Fruit fly (Drosophila melanogaster) whole organism, prepupa: ENCODE data around the gene Nup154.

Experiments
- Blimp-1 ChIP-seq: fragments of 200-800 bp; sonication (Bioruptor generic); optimal IDR thresholded peaks from 3 replicates; lab custom pipeline; 2017; ENCODE audit warnings: missing biosample characterization, missing genetic modification characterization, mild to moderate bottlenecking, moderate library complexity, missing genetic modification reagents
- CG10631 ChIP-seq: fragments of 200-800 bp; sonication (Bioruptor generic); optimal IDR thresholded peaks from 2 replicates; lab custom pipeline; 2016; ENCODE audit warnings: missing biosample characterization, missing genetic modification characterization
- CG11294 ChIP-seq: fragments of 200-800 bp; sonication (Bioruptor generic); IDR thresholded peaks from 2 replicates; pipeline ENCODE4 v1.3.6; 2022; ENCODE audit warnings: missing biosample characterization, missing genetic modification characterization
- CG11762 ChIP-seq: fragments of 200-800 bp; sonication (Bioruptor generic); optimal IDR thresholded peaks from 3 replicates; lab custom pipeline; 2016; ENCODE audit warnings: missing biosample characterization, missing genetic modification characterization; ENCODE audit not compliant: insufficient read depth
- CG11902 ChIP-seq: fragments of 200-800 bp; sonication (Bioruptor generic); optimal IDR thresholded peaks from 3 replicates; lab custom pipeline; 2016; ENCODE audit warnings: missing biosample characterization, missing genetic modification characterization
- CG15336 ChIP-seq: fragments of 200-800 bp; sonication (Bioruptor generic); IDR thresholded peaks from 2 replicates; pipeline ENCODE4 v1.3.6; 2022; ENCODE audit warnings: missing biosample characterization, missing genetic modification characterization
- CG16779 ChIP-seq: fragments of 200-800 bp; sonication (Bioruptor generic); optimal IDR thresholded peaks from 3 replicates; lab custom pipeline; 2017; ENCODE audit warnings: missing biosample characterization, mild to moderate bottlenecking, missing genetic modification characterization
- CG3032 ChIP-seq: fragments of 200-800 bp; optimal IDR thresholded peaks from 2 replicates; lab custom pipeline; 2019; ENCODE audit warnings: missing biosample characterization, mild to moderate bottlenecking, missing genetic modification characterization, moderate library complexity
- CG31627 ChIP-seq: fragments of 200-800 bp; sonication (Bioruptor generic); optimal IDR thresholded peaks from 3 replicates; lab custom pipeline; 2016; ENCODE audit warnings: missing biosample characterization, missing genetic modification characterization
- CG34406 ChIP-seq: fragments of 200-800 bp; sonication (Bioruptor generic); optimal IDR thresholded peaks from 3 replicates; lab custom pipeline; 2016; ENCODE audit warnings: missing biosample characterization, missing genetic modification characterization
- CG3919 ChIP-seq: fragments of 200-800 bp; sonication (Bioruptor generic); optimal IDR thresholded peaks from 3 replicates; lab custom pipeline; 2016; ENCODE audit warnings: missing biosample characterization, missing genetic modification characterization
- CG6792 ChIP-seq: fragments of 200-800 bp; sonication (Bioruptor generic); optimal IDR thresholded peaks from 3 replicates; lab custom pipeline; 2016; ENCODE audit warnings: missing biosample characterization, missing genetic modification characterization
- CG6854 ChIP-seq: fragments of 200-800 bp; sonication (Bioruptor generic); optimal IDR thresholded peaks from 2 replicates; lab custom pipeline; 2017; ENCODE audit warnings: missing biosample characterization, mild to moderate bottlenecking, missing genetic modification characterization
- CG7368 ChIP-seq: fragments of 200-800 bp; sonication (Bioruptor generic); optimal IDR thresholded peaks from 3 replicates; lab custom pipeline; 2016; ENCODE audit warnings: missing biosample characterization, missing genetic modification characterization
- CG8119 ChIP-seq: fragments of 200-800 bp; sonication (Bioruptor generic); IDR thresholded peaks from 3 replicates; pipeline ENCODE4 v1.3.6; 2022; ENCODE audit warnings: missing biosample characterization, missing genetic modification characterization
- CG8319 ChIP-seq: fragments of 200-800 bp; sonication (Bioruptor generic); optimal IDR thresholded peaks from 3 replicates; lab custom pipeline; 2016; ENCODE audit warnings: missing biosample characterization, missing genetic modification characterization
- CG8632 ChIP-seq: fragments of 200-800 bp; sonication (Bioruptor generic); optimal IDR thresholded peaks from 3 replicates; lab custom pipeline; 2016; ENCODE audit warnings: missing biosample characterization, missing genetic modification characterization
- CG9139 ChIP-seq: fragments of 200-800 bp; sonication (Bioruptor generic); optimal IDR thresholded peaks from 3 replicates; lab custom pipeline; 2017; ENCODE audit warnings: missing biosample characterization, mild to moderate bottlenecking, missing genetic modification characterization
- Eip78C ChIP-seq: fragments of 200-800 bp; sonication (Bioruptor generic); peaks from one replicate; lab custom pipeline; 2016; ENCODE audit warnings: missing biosample characterization, missing genetic modification characterization
- Eip93F ChIP-seq: fragments of 200-800 bp; sonication (Bioruptor generic); optimal IDR thresholded peaks from 2 replicates; lab custom pipeline; 2016; ENCODE audit warnings: missing biosample characterization, mild to moderate bottlenecking, missing genetic modification characterization
- Ets96B ChIP-seq: fragments of 200-800 bp; optimal IDR thresholded peaks from 2 replicates; lab custom pipeline; 2019; ENCODE audit warnings: missing biosample characterization, mild to moderate bottlenecking, missing genetic modification characterization, moderate library complexity
- Hr38 ChIP-seq: sonication (Bioruptor generic); optimal IDR thresholded peaks from 2 replicates; lab custom pipeline; 2016; ENCODE audit warnings: missing biosample characterization, missing genetic modification characterization
- Lpt ChIP-seq: fragments of 200-800 bp; sonication (Bioruptor generic); optimal IDR thresholded peaks from 3 replicates; lab custom pipeline; 2016; ENCODE audit warnings: missing biosample characterization, missing genetic modification characterization
- Met ChIP-seq: fragments of 200-800 bp; sonication (Bioruptor generic); optimal IDR thresholded peaks from 3 replicates; lab custom pipeline; 2016; ENCODE audit warnings: missing biosample characterization, missing genetic modification characterization
- OdsH ChIP-seq: fragments of 200-800 bp; sonication (Bioruptor generic); optimal IDR thresholded peaks from 3 replicates; lab custom pipeline; 2016; ENCODE audit warnings: missing biosample characterization, missing genetic modification characterization
- Smox ChIP-seq: fragments of 200-800 bp; sonication (Bioruptor generic); optimal IDR thresholded peaks from 3 replicates; lab custom pipeline; 2016; ENCODE audit warnings: missing biosample characterization, missing genetic modification characterization
- Sox102F ChIP-seq: fragments of 200-800 bp; sonication (Bioruptor generic); optimal IDR thresholded peaks from 2 replicates; lab custom pipeline; 2016; ENCODE audit warnings: missing biosample characterization, mild to moderate bottlenecking, missing genetic modification characterization
- Sox14 ChIP-seq: fragments of 200-800 bp; sonication (Bioruptor generic); optimal IDR thresholded peaks from 3 replicates; lab custom pipeline; 2016; ENCODE audit warnings: missing biosample characterization, missing genetic modification characterization
- achi ChIP-seq: fragments of 200-800 bp; sonication (Bioruptor generic); optimal IDR thresholded peaks from 3 replicates; lab custom pipeline; 2016; ENCODE audit warnings: missing biosample characterization, missing genetic modification characterization
- acj6 ChIP-seq: fragments of 200-800 bp; sonication (Bioruptor generic); optimal IDR thresholded peaks from 3 replicates; lab custom pipeline; 2016; ENCODE audit warnings: missing biosample characterization, missing genetic modification characterization
- cyc ChIP-seq: fragments of 200-800 bp; sonication (Bioruptor generic); optimal IDR thresholded peaks from 3 replicates; lab custom pipeline; 2016; ENCODE audit warnings: missing biosample characterization, missing genetic modification characterization
- dac ChIP-seq: fragments of 200-800 bp; sonication (Bioruptor generic); optimal IDR thresholded peaks from 2 replicates; lab custom pipeline; 2017; ENCODE audit warnings: missing biosample characterization, mild to moderate bottlenecking, missing genetic modification characterization
- eg ChIP-seq: fragments of 200-800 bp; sonication (Bioruptor generic); IDR thresholded peaks from 3 replicates; pipeline ENCODE4 v1.3.6; 2022; ENCODE audit warnings: missing biosample characterization, missing genetic modification characterization
- esn ChIP-seq: fragments of 200-800 bp; sonication (Bioruptor generic); optimal IDR thresholded peaks from 2 replicates; lab custom pipeline; 2016; ENCODE audit warnings: missing biosample characterization, mild to moderate bottlenecking, missing genetic modification characterization, moderate library complexity
- fd59A ChIP-seq: fragments of 200-800 bp; sonication (Bioruptor generic); optimal IDR thresholded peaks from 2 replicates; lab custom pipeline; 2017; ENCODE audit warnings: missing biosample characterization, mild to moderate bottlenecking, missing genetic modification characterization, missing genetic modification reagents
- fd85E ChIP-seq: fragments of 200-800 bp; sonication (Bioruptor generic); optimal IDR thresholded peaks from 3 replicates; lab custom pipeline; 2016; ENCODE audit warnings: missing biosample characterization, missing genetic modification characterization
- fkh ChIP-seq: fragments of 200-800 bp; sonication (Bioruptor generic); optimal IDR thresholded peaks from 3 replicates; lab custom pipeline; 2017; ENCODE audit warnings: missing biosample characterization, mild to moderate bottlenecking, missing genetic modification characterization, moderate library complexity
- lz ChIP-seq: fragments of 200-800 bp; sonication (Bioruptor generic); optimal IDR thresholded peaks from 3 replicates; lab custom pipeline; 2016; ENCODE audit warnings: missing biosample characterization, missing genetic modification characterization
- pdm3 ChIP-seq: fragments of 200-800 bp; sonication (Bioruptor generic); optimal IDR thresholded peaks from 3 replicates; lab custom pipeline; 2016; ENCODE audit warnings: missing biosample characterization, missing genetic modification characterization
- salr ChIP-seq, 2 experiments: fragments of 200-800 bp; sonication (Bioruptor generic); optimal IDR thresholded peaks; 3 replicates each; lab custom pipeline; 2016 to 2018; ENCODE audit warnings: missing biosample characterization in 2 of 2, missing genetic modification characterization in 2 of 2, mild to moderate bottlenecking in 1 of 2
- spab ChIP-seq: fragments of 200-800 bp; sonication (Bioruptor generic); optimal IDR thresholded peaks from 2 replicates; lab custom pipeline; 2017; ENCODE audit warnings: missing biosample characterization, mild to moderate bottlenecking, missing genetic modification characterization, missing genetic modification reagents
- topi ChIP-seq: fragments of 200-800 bp; sonication (Bioruptor generic); optimal IDR thresholded peaks from 3 replicates; lab custom pipeline; 2016; ENCODE audit warnings: missing biosample characterization, missing genetic modification characterization
- vri ChIP-seq: fragments of 200-800 bp; sonication (Bioruptor generic); optimal IDR thresholded peaks from 3 replicates; lab custom pipeline; 2016; ENCODE audit warnings: missing biosample characterization, mild to moderate bottlenecking, missing genetic modification characterization

Gene Nup154

dm6 chr2L:11001376-11002122 lies 3.1 kb upstream of the Nup154 start, which contains the start of the genes aub and lectin-33A:
aub (minus strand) TSS chr2L:11001476.
lectin-33A (plus strand) TSS chr2L:11002072.
- TF ChIP-seq CG16779 (tag; lab: Kevin White, UChicago) (no peak), CG3032 (no peak), Smox (no peak), CG9139 (no peak), CG8632 (no peak), CG15336 (no peak), salr (GFP tag; optimal IDR thresholded peaks at IDR 0.05; lab: Kevin White, UChicago) (no peak), Blimp-1 (GFP tag; lab: Kevin White, UChicago) (no peak), fd85E (GFP tag; lab: Kevin White, UChicago) (no peak), CG8319 (GFP tag; lab: Kevin White, UChicago) (no peak), spab (GFP tag; lab: Kevin White, UChicago) (no peak), pdm3 (GFP tag; lab: Kevin White, UChicago) (no peak), CG31627 (GFP tag; lab: Kevin White, UChicago) (no peak)
- TF ChIP-seq, all 60 proteins: peak for 0

dm6 chr2L:11003925-11004673 lies 521 bp upstream of the Nup154 start, which contains the start of gene RpL9:
RpL9 (minus strand) TSS chr2L:11004189.
- peak; percentile 29 for TF ChIP-seq CG11762 (GFP tag; lab: Kevin White, UChicago)
- no peak for TF ChIP-seq CG11294 (GFP tag; lab: Robert Waterston, UW)
- peak; percentile 60 for TF ChIP-seq OdsH
- TF ChIP-seq CG8632 = peak; percentile 71
- peak; percentile 95 for TF ChIP-seq CG6854 (GFP tag; lab: Kevin White, UChicago)
- peak; percentile 71 for TF ChIP-seq lz
- TF ChIP-seq achi (GFP tag; lab: Kevin White, UChicago) = no peak
- TF ChIP-seq fd85E (GFP tag; lab: Kevin White, UChicago) = peak; percentile 17
- peak; percentile 77 for TF ChIP-seq Met
- peak; percentile 35 for TF ChIP-seq CG3032
- TF ChIP-seq Eip78C (GFP tag; lab: Kevin White, UChicago) = peak; percentile 92
- peak; percentile 44 for TF ChIP-seq CG8319 (GFP tag; lab: Kevin White, UChicago)
- TF ChIP-seq Blimp-1 (GFP tag; lab: Kevin White, UChicago) = peak; percentile 34
- peak; percentile 44 for TF ChIP-seq cyc (GFP tag; lab: Kevin White, UChicago)
- peak; percentile 39 for TF ChIP-seq fd59A
- TF ChIP-seq esn (GFP tag; lab: Kevin White, UChicago) = peak; percentile 72
- TF ChIP-seq CG31627 (GFP tag; lab: Kevin White, UChicago) = peak; percentile 34
- no peak for TF ChIP-seq Hr38
- no peak for TF ChIP-seq salr (GFP tag; optimal IDR thresholded peaks at IDR 0.05; lab: Kevin White, UChicago)
- TF ChIP-seq Sox102F = peak; percentile 75
- peak; percentile 59 for TF ChIP-seq acj6 (GFP tag; lab: Kevin White, UChicago)
- no peak for TF ChIP-seq fkh (GFP tag; lab: Kevin White, UChicago)
- no peak for TF ChIP-seq dac (GFP tag; lab: Kevin White, UChicago)
- TF ChIP-seq pdm3 (GFP tag; lab: Kevin White, UChicago) = no peak
- TF ChIP-seq topi (GFP tag; lab: Kevin White, UChicago) = peak; percentile 71
- TF ChIP-seq spab (GFP tag; lab: Kevin White, UChicago) = no peak
- TF ChIP-seq CG7368 (GFP tag; lab: Kevin White, UChicago) = peak; percentile 63
- peak; percentile 54 for TF ChIP-seq CG6792

DNA sequence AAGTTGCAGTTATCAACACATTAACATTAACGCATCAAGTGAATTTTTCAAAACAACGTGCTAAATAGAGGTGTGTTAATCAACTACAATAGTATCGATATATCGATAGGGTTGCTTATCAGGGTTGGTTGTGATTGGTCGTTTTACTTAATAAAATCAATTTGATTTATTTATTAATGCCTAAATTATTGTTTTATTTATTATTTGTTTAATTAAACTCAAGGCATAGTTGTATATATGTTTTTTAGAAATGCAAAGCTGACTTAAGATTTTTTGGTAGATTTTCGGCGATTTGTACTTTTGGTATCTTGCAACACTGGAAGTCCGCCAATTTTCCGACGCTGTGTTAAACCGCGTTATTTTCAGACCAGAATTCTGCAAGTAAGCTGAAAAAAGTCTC lies 6.4 kb downstream of the Nup154 start, which contains the start of the genes Art8 and dUTPase:
Gene Art8 (minus strand): TSS at position 88 of the 400 bp plus-strand sequence.
Gene dUTPase (plus strand): TSS at position 314 of the 400 bp plus-strand sequence.
- TF ChIP-seq achi (GFP tag; lab: Kevin White, UChicago) = peak; percentile 60
- no peak for TF ChIP-seq Blimp-1 (GFP tag; lab: Kevin White, UChicago)
- TF ChIP-seq lz = peak; percentile 58
- TF ChIP-seq topi (GFP tag; lab: Kevin White, UChicago) = peak; percentile 46
- peak; percentile 51 for TF ChIP-seq CG6792
- TF ChIP-seq cyc (GFP tag; lab: Kevin White, UChicago) = peak; percentile 60
- 0 out of 3 replicates have a peak, but pooled peaks have one; percentile 29 for TF ChIP-seq CG8119
- peak; percentile 58 for TF ChIP-seq acj6 (GFP tag; lab: Kevin White, UChicago)
- TF ChIP-seq CG11902 (GFP tag; lab: Kevin White, UChicago) = peak; percentile 19
- TF ChIP-seq Sox14 = peak; percentile 31
- peak; percentile 56 for TF ChIP-seq Ets96B
- TF ChIP-seq CG3032 = peak; percentile 63
- no peak for TF ChIP-seq Sox102F
- peak; percentile 62 for TF ChIP-seq CG3919
- peak; percentile 53 for TF ChIP-seq Eip93F (GFP tag; lab: Kevin White, UChicago)
- no peak; the same call in 1 of the 2 replicates for TF ChIP-seq CG11294 (GFP tag; lab: Robert Waterston, UW)
- TF ChIP-seq CG10631 = peak; percentile 70
- peak; percentile 12 for TF ChIP-seq Lpt (GFP tag; lab: Kevin White, UChicago)
- TF ChIP-seq CG31627 (GFP tag; lab: Kevin White, UChicago) = peak; percentile 44
- TF ChIP-seq vri = no peak
- TF ChIP-seq eg = peak; percentile 40; the same call in 1 of the 3 replicates
- no peak for TF ChIP-seq CG6854 (GFP tag; lab: Kevin White, UChicago)
- peak; percentile 40 for TF ChIP-seq CG34406 (GFP tag; lab: Kevin White, UChicago)
